Fruit fly (Drosophila melanogaster): ENCODE measurements around the gene CG43342.

Gene CG43342

DNA sequence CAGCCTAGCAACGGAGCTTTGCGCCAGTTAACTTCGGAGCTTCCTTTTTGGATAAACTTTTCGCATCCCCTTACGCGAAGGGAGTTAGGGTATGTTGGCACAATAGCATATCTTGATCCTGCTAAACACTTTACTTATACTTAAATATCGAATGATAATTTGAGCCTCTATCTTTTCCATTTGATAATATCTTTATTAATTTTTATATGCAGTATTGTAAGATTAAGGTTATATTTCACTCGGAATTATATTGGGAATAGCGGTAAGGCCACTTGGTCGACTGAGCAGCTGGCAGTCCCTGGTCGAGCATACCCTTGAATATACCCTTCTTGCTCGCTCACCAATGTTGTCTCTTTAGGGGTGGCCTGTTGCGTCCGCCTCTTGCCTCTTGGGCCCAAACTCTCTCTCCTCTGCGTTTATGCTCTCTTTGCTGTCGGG is 12.3 kb upstream of the CG43342 start (continued):
- TF ChIP-seq CG8944 (GFP tag; optimal IDR thresholded peaks at IDR 0.05): no peak
- TF ChIP-seq Doc3 (GFP tag; IDR thresholded peaks at IDR 0.05; ENCODE audit: partially characterized antibody): no peak
- no peak for TF ChIP-seq zen2 (GFP tag; IDR thresholded peaks at IDR 0.05; ENCODE audit: partially characterized antibody)
- TF ChIP-seq GATAe (GFP tag; conservative IDR thresholded peaks at IDR 0.05): peak; percentile 13; the same call in 1 of the 2 replicates
- TF ChIP-seq aop (GFP tag; IDR thresholded peaks at IDR 0.05): no peak
- TF ChIP-seq nerfin-2 (GFP tag; IDR thresholded peaks at IDR 0.05; ENCODE audit: partially characterized antibody): no peak
- peak; percentile 56 for TF ChIP-seq CG7372 (GFP tag; IDR thresholded peaks at IDR 0.05)
- peak; percentile 65 for TF ChIP-seq CG13424 (tag; optimal IDR thresholded peaks at IDR 0.05)
- no peak for TF ChIP-seq nom (GFP tag; optimal IDR thresholded peaks at IDR 0.05)
- peak; percentile 59 for TF ChIP-seq CG4424 (GFP tag; optimal IDR thresholded peaks at IDR 0.05)
- TF ChIP-seq CG14860 (GFP tag; IDR thresholded peaks at IDR 0.05; ENCODE audit: partially characterized antibody): no peak
- peak; percentile 30 for TF ChIP-seq Asciz (GFP tag; optimal IDR thresholded peaks at IDR 0.05)
- no peak for TF ChIP-seq CG4282 (GFP tag; optimal IDR thresholded peaks at IDR 0.05)
- TF ChIP-seq en (GFP tag; optimal IDR thresholded peaks at IDR 0.05): no peak
- peak; percentile 27 for TF ChIP-seq CG6254 (GFP tag; optimal IDR thresholded peaks at IDR 0.05)
- TF ChIP-seq mirr (GFP tag; optimal IDR thresholded peaks at IDR 0.05): no peak
- peak; percentile 72 for TF ChIP-seq BtbVII (GFP tag; optimal IDR thresholded peaks at IDR 0.05)
- no peak for TF ChIP-seq exex (tag; optimal IDR thresholded peaks at IDR 0.05)
- TF ChIP-seq CG9817 (tag; optimal IDR thresholded peaks at IDR 0.05): peak; percentile 60
- TF ChIP-seq CG8765 (GFP tag; IDR thresholded peaks at IDR 0.05): peak; percentile 6; the same call in 1 of the 2 replicates
- TF ChIP-seq Fer3 (tag; optimal IDR thresholded peaks at IDR 0.05): peak; percentile 55
- TF ChIP-seq CG6791 (GFP tag; IDR thresholded peaks at IDR 0.05; ENCODE audit: partially characterized antibody): 0 out of 3 replicates have a peak, but pooled peaks have one; percentile 4
- TF ChIP-seq CG3726 (GFP tag; IDR thresholded peaks at IDR 0.05): peak; percentile 69; the same call in 2 of the 3 replicates
- TF ChIP-seq CG2120 (GFP tag; optimal IDR thresholded peaks at IDR 0.05): peak; percentile 79
- no peak for TF ChIP-seq BEAF-32 (GFP tag; optimal IDR thresholded peaks at IDR 0.05)
- TF ChIP-seq CG8281 (tag; optimal IDR thresholded peaks at IDR 0.05): no peak
- TF ChIP-seq rib (GFP tag; IDR thresholded peaks at IDR 0.05): no peak
- no peak for TF ChIP-seq CG1233 (GFP tag; optimal IDR thresholded peaks at IDR 0.05)
- no peak for TF ChIP-seq CG12744 (GFP tag; optimal IDR thresholded peaks at IDR 0.05)
- TF ChIP-seq scrt (GFP tag; optimal IDR thresholded peaks at IDR 0.05): peak; percentile 96
- peak; percentile 44 for TF ChIP-seq CG12155 (GFP tag; optimal IDR thresholded peaks at IDR 0.05)
- peak; percentile 42; the same call in 1 of the 2 replicates for TF ChIP-seq sens-2 (GFP tag; IDR thresholded peaks at IDR 0.05)
- TF ChIP-seq Optix (GFP tag; IDR thresholded peaks at IDR 0.05): peak; percentile 63; the same call in 1 of the 3 replicates
- TF ChIP-seq sr (GFP tag; IDR thresholded peaks at IDR 0.05): no peak
- no peak for TF ChIP-seq grn (GFP tag; optimal IDR thresholded peaks at IDR 0.05)
- TF ChIP-seq Med (GFP tag): peak; percentile 79
- TF ChIP-seq Oli (tag; optimal IDR thresholded peaks at IDR 0.05): peak; percentile 61
- no peak for TF ChIP-seq Scr (GFP tag; IDR thresholded peaks at IDR 0.05; ENCODE audit: partially characterized antibody)
- peak; percentile 82 for TF ChIP-seq dysf (GFP tag; IDR thresholded peaks at IDR 0.05)
- peak; percentile 37 for TF ChIP-seq Six4 (GFP tag; optimal IDR thresholded peaks at IDR 0.05)
- no peak for TF ChIP-seq danr (GFP tag; IDR thresholded peaks at IDR 0.05)
- TF ChIP-seq schlank (tag; optimal IDR thresholded peaks at IDR 0.05): peak; percentile 23
- no peak for TF ChIP-seq trem (tag; optimal IDR thresholded peaks at IDR 0.05)
- TF ChIP-seq ems (GFP tag; optimal IDR thresholded peaks at IDR 0.05): no peak
- TF ChIP-seq Poxn (GFP tag; IDR thresholded peaks at IDR 0.05): peak; percentile 65; the same call in 1 of the 2 replicates
- peak; percentile 85 for TF ChIP-seq lab (GFP tag; optimal IDR thresholded peaks at IDR 0.05)
- peak; percentile 84 for TF ChIP-seq seq (GFP tag; IDR thresholded peaks at IDR 0.05)
- peak; percentile 78 for TF ChIP-seq Rfx (GFP tag; IDR thresholded peaks at IDR 0.05)
- no peak for TF ChIP-seq CG3163 (GFP tag; optimal IDR thresholded peaks at IDR 0.05)
- no peak for TF ChIP-seq Mad (GFP tag; optimal IDR thresholded peaks at IDR 0.05)
